Fruit fly (Drosophila melanogaster): ENCODE measurements around the gene Klp3A.

Gene Klp3A

DNA sequence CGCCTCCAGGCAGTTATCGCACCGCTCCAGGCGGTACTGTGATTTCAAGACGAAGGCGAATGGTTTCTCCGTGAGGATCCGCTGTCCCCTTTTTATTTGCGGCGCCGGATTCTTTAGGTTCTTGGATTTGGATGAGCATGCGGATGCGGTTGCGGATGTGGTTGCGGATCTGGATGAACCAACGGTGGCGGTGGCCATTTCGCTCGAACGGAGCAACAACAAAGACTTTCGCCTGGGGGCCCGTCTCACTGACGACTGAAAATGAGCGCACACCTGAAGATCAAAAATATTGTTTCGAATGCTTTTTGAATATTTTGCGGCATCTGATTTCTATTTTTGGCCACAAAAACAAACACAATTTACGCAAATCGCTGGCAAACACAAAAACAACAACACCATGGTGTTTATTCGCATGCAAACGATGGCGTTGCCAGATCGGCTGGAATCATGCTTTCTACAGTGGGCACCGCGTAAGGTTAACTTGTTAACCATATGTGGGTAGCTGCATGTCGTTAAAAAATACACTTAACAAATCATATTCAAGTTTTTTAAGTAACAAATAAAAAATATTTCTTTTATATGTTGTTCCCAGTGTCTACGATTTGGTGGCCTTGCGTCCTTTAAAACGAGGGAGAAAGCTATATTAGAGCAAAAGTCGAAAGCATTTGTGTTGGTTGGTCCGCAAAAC is 4.8 kb upstream of the Klp3A start, which contains the start of gene Smyd3 (continued):
- TF ChIP-seq pdm3 (GFP tag; optimal IDR thresholded peaks at IDR 0.05): no peak
- TF ChIP-seq Sox14 (GFP tag; optimal IDR thresholded peaks at IDR 0.05): peak; percentile 91
- peak; percentile 78 for TF ChIP-seq CG34406 (GFP tag; optimal IDR thresholded peaks at IDR 0.05)
- peak; percentile 88 for TF ChIP-seq Eip75B (GFP tag; optimal IDR thresholded peaks at IDR 0.05)
- TF ChIP-seq Gug (GFP tag; IDR thresholded peaks at IDR 0.05): peak; percentile 79
- TF ChIP-seq Hr39 (GFP tag; optimal IDR thresholded peaks at IDR 0.05): peak; percentile 89
- TF ChIP-seq Hr4 (GFP tag; optimal IDR thresholded peaks at IDR 0.05): peak; percentile 88
- no peak for TF ChIP-seq vri (GFP tag; optimal IDR thresholded peaks at IDR 0.05)
- peak; percentile 68 for TF ChIP-seq CG11294 (GFP tag; IDR thresholded peaks at IDR 0.05)
- TF ChIP-seq CG6808 (GFP tag; optimal IDR thresholded peaks at IDR 0.05): no peak
- no peak for TF ChIP-seq ss (GFP tag; optimal IDR thresholded peaks at IDR 0.05)
- no peak for TF ChIP-seq CG9139 (GFP tag; optimal IDR thresholded peaks at IDR 0.05)
- peak; percentile 91 for TF ChIP-seq CG6163 (GFP tag; IDR thresholded peaks at IDR 0.05)
- peak; percentile 26 for TF ChIP-seq fd59A (GFP tag; optimal IDR thresholded peaks at IDR 0.05)
- no peak for TF ChIP-seq CG8632 (GFP tag; optimal IDR thresholded peaks at IDR 0.05)
- no peak for TF ChIP-seq spab (GFP tag; optimal IDR thresholded peaks at IDR 0.05)
- peak; percentile 82 for TF ChIP-seq CG15336 (GFP tag; IDR thresholded peaks at IDR 0.05)
- TF ChIP-seq esn (GFP tag; optimal IDR thresholded peaks at IDR 0.05): peak; percentile 90
- peak; percentile 85 for TF ChIP-seq acj6 (GFP tag; optimal IDR thresholded peaks at IDR 0.05)
- TF ChIP-seq CG6792 (GFP tag; optimal IDR thresholded peaks at IDR 0.05): peak; percentile 75
- TF ChIP-seq Sox15 (GFP tag; optimal IDR thresholded peaks at IDR 0.05): peak; percentile 72
- TF ChIP-seq dsx (GFP tag; optimal IDR thresholded peaks at IDR 0.05; ENCODE audit: poor library complexity, severe bottlenecking): no peak
- peak; percentile 87 for TF ChIP-seq topi (GFP tag; optimal IDR thresholded peaks at IDR 0.05)
- TF ChIP-seq CG6276 (GFP tag; optimal IDR thresholded peaks at IDR 0.05): no peak
- peak; percentile 81 for TF ChIP-seq Ets21C (GFP tag; optimal IDR thresholded peaks at IDR 0.05)

DNA sequence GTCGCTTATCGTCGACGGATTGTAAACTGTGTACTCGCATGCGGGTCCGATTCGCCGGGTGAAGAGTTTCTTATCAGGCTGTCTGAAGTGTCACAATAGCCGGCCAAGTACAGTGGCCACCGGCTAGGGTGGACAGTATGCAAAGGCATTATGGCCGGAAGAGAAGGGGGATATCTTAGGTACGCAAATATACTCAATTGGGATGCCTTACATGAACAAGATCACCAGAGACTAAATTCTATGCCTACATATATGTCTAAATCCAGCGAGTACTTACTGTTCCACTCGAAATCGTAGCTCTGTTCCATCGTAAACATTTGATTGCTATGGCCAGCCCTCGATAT is 10.1 kb downstream of the Klp3A start:
- TF ChIP-seq esn (GFP tag; optimal IDR thresholded peaks at IDR 0.05): peak; percentile 93
- peak; percentile 61 for TF ChIP-seq dac (GFP tag; optimal IDR thresholded peaks at IDR 0.05)
- peak; percentile 95 for TF ChIP-seq CG7368 (GFP tag; optimal IDR thresholded peaks at IDR 0.05)
- TF ChIP-seq Ets96B (tag; optimal IDR thresholded peaks at IDR 0.05): peak; percentile 85
- TF ChIP-seq salr (GFP tag; optimal IDR thresholded peaks at IDR 0.05): peak in 1 of 2 experiments; percentile 79
- TF ChIP-seq svp (GFP tag): peak; percentile 99
- TF ChIP-seq CG9139 (GFP tag; optimal IDR thresholded peaks at IDR 0.05): peak; percentile 80
- TF ChIP-seq Gug (GFP tag; IDR thresholded peaks at IDR 0.05): peak; percentile 90
- TF ChIP-seq CG6276 (GFP tag; optimal IDR thresholded peaks at IDR 0.05): peak; percentile 85
- TF ChIP-seq spab (GFP tag; optimal IDR thresholded peaks at IDR 0.05): peak; percentile 82
- TF ChIP-seq OdsH (GFP tag; optimal IDR thresholded peaks at IDR 0.05): peak; percentile 92
- peak; percentile 95 for TF ChIP-seq CG6163 (GFP tag; IDR thresholded peaks at IDR 0.05)
- peak; percentile 90 for TF ChIP-seq CG34406 (GFP tag; optimal IDR thresholded peaks at IDR 0.05)
- peak; percentile 96 for TF ChIP-seq Eip78C (GFP tag)
- TF ChIP-seq CG10669 (GFP tag; optimal IDR thresholded peaks at IDR 0.05): peak; percentile 88
- peak; percentile 94 for TF ChIP-seq Smox (GFP tag; optimal IDR thresholded peaks at IDR 0.05)
- peak; percentile 88 for TF ChIP-seq net (GFP tag; optimal IDR thresholded peaks at IDR 0.05)
- TF ChIP-seq ss (GFP tag; optimal IDR thresholded peaks at IDR 0.05): peak; percentile 66 to 88
- TF ChIP-seq CG11762 (GFP tag; optimal IDR thresholded peaks at IDR 0.05; ENCODE audit: insufficient read depth): peak; percentile 83
- TF ChIP-seq CG8119 (GFP tag; IDR thresholded peaks at IDR 0.05): peak; percentile 81
- TF ChIP-seq CG3919 (GFP tag; optimal IDR thresholded peaks at IDR 0.05): peak; percentile 95
- TF ChIP-seq achi (GFP tag; optimal IDR thresholded peaks at IDR 0.05): peak; percentile 88
- TF ChIP-seq Hr38 (GFP tag; optimal IDR thresholded peaks at IDR 0.05): peak; percentile 6
- TF ChIP-seq CG11902 (GFP tag; optimal IDR thresholded peaks at IDR 0.05): peak; percentile 96
- TF ChIP-seq CG10631 (GFP tag; optimal IDR thresholded peaks at IDR 0.05): peak; percentile 86
- TF ChIP-seq Sox15 (GFP tag; optimal IDR thresholded peaks at IDR 0.05): peak; percentile 93
- TF ChIP-seq Sox14 (GFP tag; optimal IDR thresholded peaks at IDR 0.05): peak; percentile 94
- TF ChIP-seq CG3032 (tag; optimal IDR thresholded peaks at IDR 0.05): peak; percentile 78
- TF ChIP-seq CG8632 (GFP tag; optimal IDR thresholded peaks at IDR 0.05): peak; percentile 91
- TF ChIP-seq fkh (GFP tag; optimal IDR thresholded peaks at IDR 0.05): peak; percentile 67
- peak; percentile 90 for TF ChIP-seq Sox102F (GFP tag; optimal IDR thresholded peaks at IDR 0.05)
- TF ChIP-seq acj6 (GFP tag; optimal IDR thresholded peaks at IDR 0.05): peak; percentile 91
- peak; percentile 97 for TF ChIP-seq cyc (GFP tag; optimal IDR thresholded peaks at IDR 0.05)
- TF ChIP-seq CG6854 (GFP tag; optimal IDR thresholded peaks at IDR 0.05): peak; percentile 84
- TF ChIP-seq CG15336 (GFP tag; IDR thresholded peaks at IDR 0.05): peak; percentile 84
- TF ChIP-seq fd85E (GFP tag; optimal IDR thresholded peaks at IDR 0.05): peak; percentile 88

Measured in whole organism, prepupa.